Fruit fly (Drosophila melanogaster) whole organism, prepupa: ENCODE results near the gene sea.

Experiments used
- Blimp-1 ChIP-seq: fragments of 200-800 bp; sonication (Bioruptor generic); optimal IDR thresholded peaks from 3 replicates; lab custom pipeline; 2017; ENCODE audit warnings: missing biosample characterization, missing genetic modification characterization, mild to moderate bottlenecking, moderate library complexity, missing genetic modification reagents
- CG10669 ChIP-seq: fragments of 200-800 bp; sonication (Bioruptor generic); optimal IDR thresholded peaks from 3 replicates; lab custom pipeline; 2018; ENCODE audit warnings: missing biosample characterization, mild to moderate bottlenecking, missing genetic modification characterization, moderate library complexity
- CG11294 ChIP-seq: fragments of 200-800 bp; sonication (Bioruptor generic); IDR thresholded peaks from 2 replicates; pipeline ENCODE4 v1.3.6; 2022; ENCODE audit warnings: missing biosample characterization, missing genetic modification characterization
- CG11762 ChIP-seq: fragments of 200-800 bp; sonication (Bioruptor generic); optimal IDR thresholded peaks from 3 replicates; lab custom pipeline; 2016; ENCODE audit warnings: missing biosample characterization, missing genetic modification characterization; ENCODE audit not compliant: insufficient read depth
- CG11902 ChIP-seq: fragments of 200-800 bp; sonication (Bioruptor generic); optimal IDR thresholded peaks from 3 replicates; lab custom pipeline; 2016; ENCODE audit warnings: missing biosample characterization, missing genetic modification characterization
- CG15336 ChIP-seq: fragments of 200-800 bp; sonication (Bioruptor generic); IDR thresholded peaks from 2 replicates; pipeline ENCODE4 v1.3.6; 2022; ENCODE audit warnings: missing biosample characterization, missing genetic modification characterization
- CG1621 ChIP-seq: fragments of 200-800 bp; sonication (Bioruptor generic); optimal IDR thresholded peaks from 3 replicates; lab custom pipeline; 2018; ENCODE audit warnings: missing biosample characterization, mild to moderate bottlenecking, missing genetic modification characterization
- CG16779 ChIP-seq: fragments of 200-800 bp; sonication (Bioruptor generic); optimal IDR thresholded peaks from 3 replicates; lab custom pipeline; 2017; ENCODE audit warnings: missing biosample characterization, mild to moderate bottlenecking, missing genetic modification characterization
- CG3032 ChIP-seq: fragments of 200-800 bp; optimal IDR thresholded peaks from 2 replicates; lab custom pipeline; 2019; ENCODE audit warnings: missing biosample characterization, mild to moderate bottlenecking, missing genetic modification characterization, moderate library complexity
- CG31627 ChIP-seq: fragments of 200-800 bp; sonication (Bioruptor generic); optimal IDR thresholded peaks from 3 replicates; lab custom pipeline; 2016; ENCODE audit warnings: missing biosample characterization, missing genetic modification characterization
- CG6163 ChIP-seq: fragments of 200-800 bp; sonication (Bioruptor generic); IDR thresholded peaks from 3 replicates; pipeline ENCODE4 v1.3.6; 2022; ENCODE audit warnings: missing biosample characterization, missing genetic modification characterization
- CG6276 ChIP-seq: fragments of 200-800 bp; sonication (Bioruptor generic); optimal IDR thresholded peaks from 2 replicates; lab custom pipeline; 2017; ENCODE audit warnings: missing biosample characterization, mild to moderate bottlenecking, missing genetic modification characterization
- CG6792 ChIP-seq: fragments of 200-800 bp; sonication (Bioruptor generic); optimal IDR thresholded peaks from 3 replicates; lab custom pipeline; 2016; ENCODE audit warnings: missing biosample characterization, missing genetic modification characterization
- CG6854 ChIP-seq: fragments of 200-800 bp; sonication (Bioruptor generic); optimal IDR thresholded peaks from 2 replicates; lab custom pipeline; 2017; ENCODE audit warnings: missing biosample characterization, mild to moderate bottlenecking, missing genetic modification characterization
- CG8319 ChIP-seq: fragments of 200-800 bp; sonication (Bioruptor generic); optimal IDR thresholded peaks from 3 replicates; lab custom pipeline; 2016; ENCODE audit warnings: missing biosample characterization, missing genetic modification characterization
- CG8632 ChIP-seq: fragments of 200-800 bp; sonication (Bioruptor generic); optimal IDR thresholded peaks from 3 replicates; lab custom pipeline; 2016; ENCODE audit warnings: missing biosample characterization, missing genetic modification characterization
- Eip75B ChIP-seq: fragments of 200-800 bp; sonication (Bioruptor generic); optimal IDR thresholded peaks from 3 replicates; lab custom pipeline; 2016; ENCODE audit warnings: missing biosample characterization, missing genetic modification characterization
- Eip78C ChIP-seq: fragments of 200-800 bp; sonication (Bioruptor generic); peaks from one replicate; lab custom pipeline; 2016; ENCODE audit warnings: missing biosample characterization, missing genetic modification characterization
- Ets21C ChIP-seq: fragments of 200-800 bp; sonication (Bioruptor generic); optimal IDR thresholded peaks from 3 replicates; lab custom pipeline; 2016; ENCODE audit warnings: missing biosample characterization, missing genetic modification characterization
- Ets96B ChIP-seq: fragments of 200-800 bp; optimal IDR thresholded peaks from 2 replicates; lab custom pipeline; 2019; ENCODE audit warnings: missing biosample characterization, mild to moderate bottlenecking, missing genetic modification characterization, moderate library complexity
- Gug ChIP-seq: fragments of 200-800 bp; sonication (Bioruptor generic); IDR thresholded peaks from 2 replicates; pipeline ENCODE4 v1.3.6; 2022; ENCODE audit warnings: missing biosample characterization, missing genetic modification characterization
- Hr38 ChIP-seq: sonication (Bioruptor generic); optimal IDR thresholded peaks from 2 replicates; lab custom pipeline; 2016; ENCODE audit warnings: missing biosample characterization, missing genetic modification characterization
- Hr39 ChIP-seq: fragments of 200-800 bp; sonication (Bioruptor generic); optimal IDR thresholded peaks from 2 replicates; lab custom pipeline; 2016; ENCODE audit warnings: missing biosample characterization, missing genetic modification characterization
- Hr4 ChIP-seq: fragments of 200-800 bp; sonication (Bioruptor generic); optimal IDR thresholded peaks from 3 replicates; lab custom pipeline; 2016; ENCODE audit warnings: missing biosample characterization, missing genetic modification characterization
- OdsH ChIP-seq: fragments of 200-800 bp; sonication (Bioruptor generic); optimal IDR thresholded peaks from 3 replicates; lab custom pipeline; 2016; ENCODE audit warnings: missing biosample characterization, missing genetic modification characterization
- Smox ChIP-seq: fragments of 200-800 bp; sonication (Bioruptor generic); optimal IDR thresholded peaks from 3 replicates; lab custom pipeline; 2016; ENCODE audit warnings: missing biosample characterization, missing genetic modification characterization
- Sox102F ChIP-seq: fragments of 200-800 bp; sonication (Bioruptor generic); optimal IDR thresholded peaks from 2 replicates; lab custom pipeline; 2016; ENCODE audit warnings: missing biosample characterization, mild to moderate bottlenecking, missing genetic modification characterization
- Sox14 ChIP-seq: fragments of 200-800 bp; sonication (Bioruptor generic); optimal IDR thresholded peaks from 3 replicates; lab custom pipeline; 2016; ENCODE audit warnings: missing biosample characterization, missing genetic modification characterization
- achi ChIP-seq: fragments of 200-800 bp; sonication (Bioruptor generic); optimal IDR thresholded peaks from 3 replicates; lab custom pipeline; 2016; ENCODE audit warnings: missing biosample characterization, missing genetic modification characterization
- acj6 ChIP-seq: fragments of 200-800 bp; sonication (Bioruptor generic); optimal IDR thresholded peaks from 3 replicates; lab custom pipeline; 2016; ENCODE audit warnings: missing biosample characterization, missing genetic modification characterization
- cyc ChIP-seq: fragments of 200-800 bp; sonication (Bioruptor generic); optimal IDR thresholded peaks from 3 replicates; lab custom pipeline; 2016; ENCODE audit warnings: missing biosample characterization, missing genetic modification characterization
- dac ChIP-seq: fragments of 200-800 bp; sonication (Bioruptor generic); optimal IDR thresholded peaks from 2 replicates; lab custom pipeline; 2017; ENCODE audit warnings: missing biosample characterization, mild to moderate bottlenecking, missing genetic modification characterization
- esn ChIP-seq: fragments of 200-800 bp; sonication (Bioruptor generic); optimal IDR thresholded peaks from 2 replicates; lab custom pipeline; 2016; ENCODE audit warnings: missing biosample characterization, mild to moderate bottlenecking, missing genetic modification characterization, moderate library complexity
- fd59A ChIP-seq: fragments of 200-800 bp; sonication (Bioruptor generic); optimal IDR thresholded peaks from 2 replicates; lab custom pipeline; 2017; ENCODE audit warnings: missing biosample characterization, mild to moderate bottlenecking, missing genetic modification characterization, missing genetic modification reagents
- fd85E ChIP-seq: fragments of 200-800 bp; sonication (Bioruptor generic); optimal IDR thresholded peaks from 3 replicates; lab custom pipeline; 2016; ENCODE audit warnings: missing biosample characterization, missing genetic modification characterization
- fkh ChIP-seq: fragments of 200-800 bp; sonication (Bioruptor generic); optimal IDR thresholded peaks from 3 replicates; lab custom pipeline; 2017; ENCODE audit warnings: missing biosample characterization, mild to moderate bottlenecking, missing genetic modification characterization, moderate library complexity
- lz ChIP-seq: fragments of 200-800 bp; sonication (Bioruptor generic); optimal IDR thresholded peaks from 3 replicates; lab custom pipeline; 2016; ENCODE audit warnings: missing biosample characterization, missing genetic modification characterization
- net ChIP-seq: fragments of 200-800 bp; sonication (Bioruptor generic); optimal IDR thresholded peaks from 3 replicates; lab custom pipeline; 2016; ENCODE audit warnings: missing biosample characterization, missing genetic modification characterization
- pdm3 ChIP-seq: fragments of 200-800 bp; sonication (Bioruptor generic); optimal IDR thresholded peaks from 3 replicates; lab custom pipeline; 2016; ENCODE audit warnings: missing biosample characterization, missing genetic modification characterization
- salr ChIP-seq, 2 experiments: fragments of 200-800 bp; sonication (Bioruptor generic); optimal IDR thresholded peaks; 3 replicates each; lab custom pipeline; 2016 to 2018; ENCODE audit warnings: missing biosample characterization in 2 of 2, missing genetic modification characterization in 2 of 2, mild to moderate bottlenecking in 1 of 2
- spab ChIP-seq: fragments of 200-800 bp; sonication (Bioruptor generic); optimal IDR thresholded peaks from 2 replicates; lab custom pipeline; 2017; ENCODE audit warnings: missing biosample characterization, mild to moderate bottlenecking, missing genetic modification characterization, missing genetic modification reagents
- ss ChIP-seq, 2 experiments: fragments of 200-800 bp; sonication (Bioruptor generic); optimal IDR thresholded peaks; 2 replicates in 1 of 2; 3 replicates in 1 of 2; lab custom pipeline; 2017 to 2018; ENCODE audit warnings: mild to moderate bottlenecking in 2 of 2, missing biosample characterization in 2 of 2, missing genetic modification characterization in 2 of 2, moderate library complexity in 1 of 2
- svp ChIP-seq: fragments of 200-800 bp; sonication (Bioruptor generic); peaks from one replicate; lab custom pipeline; 2016; ENCODE audit warnings: missing biosample characterization, missing genetic modification characterization
- topi ChIP-seq: fragments of 200-800 bp; sonication (Bioruptor generic); optimal IDR thresholded peaks from 3 replicates; lab custom pipeline; 2016; ENCODE audit warnings: missing biosample characterization, missing genetic modification characterization
- vri ChIP-seq: fragments of 200-800 bp; sonication (Bioruptor generic); optimal IDR thresholded peaks from 3 replicates; lab custom pipeline; 2016; ENCODE audit warnings: missing biosample characterization, mild to moderate bottlenecking, missing genetic modification characterization

The sea gene

dm6 chr3R:11562326-11563109 is 4.3 kb downstream of the sea start (continued):
- TF ChIP-seq CG8319 = peak; percentile 95
- TF ChIP-seq CG11902 (GFP tag; lab: Kevin White, UChicago) = peak; percentile 95
- peak; percentile 95 for TF ChIP-seq Hr39 (GFP tag; lab: Kevin White, UChicago)
- peak; percentile 100 for TF ChIP-seq vri (GFP tag; lab: Kevin White, UChicago)
- TF ChIP-seq topi (GFP tag; lab: Kevin White, UChicago) = peak; percentile 96
- TF ChIP-seq Ets96B (tag; lab: Kevin White, UChicago) = peak; percentile 94
- TF ChIP-seq CG6854 (GFP tag; lab: Kevin White, UChicago) = peak; percentile 91
- TF ChIP-seq CG6163 (GFP tag; lab: Robert Waterston, UW) = peak; percentile 98
- peak; percentile 93 for TF ChIP-seq net (GFP tag; lab: Kevin White, UChicago)
- TF ChIP-seq CG16779 (tag; lab: Kevin White, UChicago) = peak; percentile 91
- peak; percentile 74 for TF ChIP-seq dac
- TF ChIP-seq CG11294 (GFP tag; lab: Robert Waterston, UW) = peak; percentile 95
- peak; percentile 92 for TF ChIP-seq spab (GFP tag; lab: Kevin White, UChicago)
- TF ChIP-seq Eip75B (GFP tag; lab: Kevin White, UChicago) = peak; percentile 98
- TF ChIP-seq salr (GFP tag; optimal IDR thresholded peaks at IDR 0.05; lab: Kevin White, UChicago) = peak; percentile 80 to 88
- TF ChIP-seq esn (GFP tag; lab: Kevin White, UChicago) = peak; percentile 96
- peak; percentile 99 for TF ChIP-seq svp (GFP tag; lab: Kevin White, UChicago)
- TF ChIP-seq CG11762 (GFP tag; lab: Kevin White, UChicago) = peak; percentile 98
- peak; percentile 90 for TF ChIP-seq CG6276 (GFP tag; lab: Kevin White, UChicago)
- TF ChIP-seq Sox14 = peak; percentile 95
- no peak for TF ChIP-seq Hr38
- TF ChIP-seq Sox102F (GFP tag; lab: Kevin White, UChicago) = peak; percentile 96

- TF ChIP-seq CG6792 (no peak), Eip78C (GFP tag; lab: Kevin White, UChicago) (no peak), Eip75B (GFP tag; lab: Kevin White, UChicago) (no peak), CG8632 (no peak), esn (GFP tag; lab: Kevin White, UChicago) (no peak), ss (GFP tag; optimal IDR thresholded peaks at IDR 0.05; lab: Kevin White, UChicago) (no peak), cyc (no peak), CG11294 (GFP tag; lab: Robert Waterston, UW) (no peak), CG6163 (GFP tag; lab: Robert Waterston, UW) (no peak), Ets21C (GFP tag; lab: Kevin White, UChicago) (no peak), CG1621 (tag; lab: Kevin White, UChicago) (no peak), CG15336 (GFP tag; lab: Robert Waterston, UW) (no peak), fd85E (GFP tag; lab: Kevin White, UChicago) (no peak), Hr4 (no peak), Ets96B (tag; lab: Kevin White, UChicago) (no peak)
Measured at dm6 chr3R:11561648-11562047, 5.2 kb downstream of the sea start.

- TF ChIP-seq CG15336 (GFP tag; lab: Robert Waterston, UW) (peak; percentile 59), CG11762 (GFP tag; lab: Kevin White, UChicago) (peak; percentile 54), vri (GFP tag; lab: Kevin White, UChicago) (peak; percentile 31), acj6 (GFP tag; lab: Kevin White, UChicago) (peak; percentile 76), achi (peak; percentile 70), lz (GFP tag; lab: Kevin White, UChicago) (peak; percentile 82), pdm3 (GFP tag; lab: Kevin White, UChicago) (peak; percentile 86), OdsH (GFP tag; lab: Kevin White, UChicago) (peak; percentile 73), svp (GFP tag; lab: Kevin White, UChicago) (peak; percentile 86), Gug (GFP tag; lab: Robert Waterston, UW) (peak; percentile 72), fd59A (GFP tag; lab: Kevin White, UChicago) (peak; percentile 28), CG6276 (GFP tag; lab: Kevin White, UChicago) (peak; percentile 8), Hr38 (peak; percentile 42), salr (GFP tag; optimal IDR thresholded peaks at IDR 0.05; lab: Kevin White, UChicago) (peak; percentile 39 to 47), Blimp-1 (GFP tag; lab: Kevin White, UChicago) (peak; percentile 22), CG8319 (peak; percentile 70), CG10669 (GFP tag; lab: Kevin White, UChicago) (peak; percentile 62), fkh (GFP tag; lab: Kevin White, UChicago) (peak; percentile 99), dac (peak; percentile 52), Smox (GFP tag; lab: Kevin White, UChicago) (peak; percentile 68), CG31627 (peak; percentile 88), topi (GFP tag; lab: Kevin White, UChicago) (peak; percentile 76), Ets21C (GFP tag; lab: Kevin White, UChicago) (peak; percentile 79), CG3032 (tag; lab: Kevin White, UChicago) (peak; percentile 79)
Measured at dm6 chr3R:11557492-11557965, 9.3 kb downstream of the sea start, which contains the start of gene CG10898. CG10898 (plus strand) TSS chr3R:11557776.
